Worm (Caenorhabditis elegans) whole organism, L3 larva: ENCODE measurements around the gene art-1.

Source experiments
- R02D3.7 ChIP-seq: fragments of 150-350 bp; optimal IDR thresholded peaks from 2 replicates; lab custom pipeline; 2014; ENCODE audit warnings: missing biosample characterization, missing genetic modification characterization
- aly-2 ChIP-seq: fragments of 150-350 bp; optimal IDR thresholded peaks from 2 replicates; lab custom pipeline; 2014; ENCODE audit warnings: missing biosample characterization, missing genetic modification characterization
- ama-1 ChIP-seq: fragments of 150-350 bp; optimal IDR thresholded peaks from 2 replicates; lab custom pipeline; 2018
- ceh-16 ChIP-seq: sonication (generic microtip); optimal IDR thresholded peaks from 2 replicates; lab custom pipeline; 2017; ENCODE audit warnings: missing biosample characterization, missing genetic modification characterization
- ceh-28 ChIP-seq: fragments of 150-350 bp; optimal IDR thresholded peaks from 2 replicates; lab custom pipeline; 2014; ENCODE audit warnings: missing biosample characterization, missing genetic modification reagents, missing genetic modification characterization
- ceh-82 ChIP-seq: fragments of 150-350 bp; optimal IDR thresholded peaks from 2 replicates; lab custom pipeline; 2014; ENCODE audit warnings: missing biosample characterization, missing genetic modification characterization
- ceh-9 ChIP-seq: sonication (generic microtip); optimal IDR thresholded peaks from 2 replicates; lab custom pipeline; 2018; ENCODE audit warnings: missing biosample characterization, missing genetic modification characterization
- egl-27 ChIP-seq: sonication (generic microtip); optimal IDR thresholded peaks from 4 replicates; lab custom pipeline; 2017; ENCODE audit warnings: missing biosample characterization, missing genetic modification reagents, missing genetic modification characterization
- egl-5 ChIP-seq: fragments of 150-350 bp; optimal IDR thresholded peaks from 2 replicates; lab custom pipeline; 2017; ENCODE audit warnings: missing biosample characterization, missing genetic modification reagents, missing genetic modification characterization, inconsistent platforms
- elt-2 ChIP-seq: sonication (generic microtip); optimal IDR thresholded peaks from 2 replicates; lab custom pipeline; 2016; ENCODE audit warnings: missing genetic modification reagents, mild to moderate bottlenecking, missing genetic modification characterization, missing compliant biosample characterization
- elt-3 ChIP-seq, 3 experiments: fragments of 150-350 bp in 1 of 3; sonication (generic microtip) in 2 of 3; optimal IDR thresholded peaks; 2 replicates in 2 of 3; 4 replicates in 1 of 3; lab custom pipeline; 2014 to 2017; ENCODE audit warnings: missing biosample characterization in 3 of 3, missing genetic modification characterization in 3 of 3
- eor-1 ChIP-seq, 2 experiments: fragments of 150-350 bp; optimal IDR thresholded peaks; 2 replicates each; lab custom pipeline; 2014 to 2018; ENCODE audit warnings: missing biosample characterization in 2 of 2, missing genetic modification characterization in 2 of 2
- fos-1 ChIP-seq: fragments of 150-350 bp; optimal IDR thresholded peaks from 2 replicates; lab custom pipeline; 2014; ENCODE audit warnings: missing biosample characterization, missing genetic modification characterization
- hmg-11 ChIP-seq: sonication (generic microtip); optimal IDR thresholded peaks from 2 replicates; lab custom pipeline; 2016; ENCODE audit warnings: missing genetic modification characterization, missing compliant biosample characterization
- jun-1 ChIP-seq: fragments of 150-350 bp; optimal IDR thresholded peaks from 2 replicates; lab custom pipeline; 2014; ENCODE audit warnings: missing biosample characterization, missing genetic modification reagents, missing genetic modification characterization
- lin-15B ChIP-seq: fragments of 150-350 bp; optimal IDR thresholded peaks from 2 replicates; lab custom pipeline; 2014; ENCODE audit warnings: missing biosample characterization, missing genetic modification characterization
- lsy-12 ChIP-seq: sonication (generic microtip); optimal IDR thresholded peaks from 2 replicates; lab custom pipeline; 2016; ENCODE audit warnings: mild to moderate bottlenecking, missing genetic modification characterization, missing compliant biosample characterization
- mml-1 ChIP-seq: fragments of 150-350 bp; sonication (generic microtip); optimal IDR thresholded peaks from 3 replicates; lab custom pipeline; 2014; ENCODE audit warnings: missing biosample characterization, missing genetic modification characterization
- nfya-1 ChIP-seq: sonication (generic microtip); optimal IDR thresholded peaks from 2 replicates; lab custom pipeline; 2017; ENCODE audit warnings: missing genetic modification characterization, mild to moderate bottlenecking, missing compliant biosample characterization, antibody characterized with exemption, moderate library complexity; ENCODE audit not compliant: insufficient read depth
- nhr-11 ChIP-seq: fragments of 150-350 bp; optimal IDR thresholded peaks from 2 replicates; lab custom pipeline; 2014; ENCODE audit warnings: missing biosample characterization, missing genetic modification characterization
- nhr-12 ChIP-seq: fragments of 150-350 bp; optimal IDR thresholded peaks from 2 replicates; lab custom pipeline; 2014; ENCODE audit warnings: missing biosample characterization, missing genetic modification characterization
- nhr-23 ChIP-seq: fragments of 150-350 bp; optimal IDR thresholded peaks from 2 replicates; lab custom pipeline; 2014; ENCODE audit warnings: missing biosample characterization, missing genetic modification reagents, missing genetic modification characterization
- nhr-237 ChIP-seq: fragments of 150-350 bp; optimal IDR thresholded peaks from 2 replicates; lab custom pipeline; 2014; ENCODE audit warnings: missing biosample characterization, missing genetic modification characterization
- nhr-25 ChIP-seq: sonication (generic microtip); optimal IDR thresholded peaks from 2 replicates; lab custom pipeline; 2017; ENCODE audit warnings: missing biosample characterization, missing genetic modification characterization
- nhr-43 ChIP-seq: sonication (generic microtip); optimal IDR thresholded peaks from 2 replicates; lab custom pipeline; 2016; ENCODE audit warnings: mild to moderate bottlenecking, missing genetic modification characterization, missing compliant biosample characterization; ENCODE audit not compliant: poor library complexity, severe bottlenecking
- nhr-67 ChIP-seq: fragments of 150-350 bp; optimal IDR thresholded peaks from 2 replicates; lab custom pipeline; 2014; ENCODE audit warnings: missing biosample characterization, missing genetic modification characterization
- nhr-76 ChIP-seq: fragments of 150-350 bp; sonication (generic microtip); optimal IDR thresholded peaks from 5 replicates; lab custom pipeline; 2014; ENCODE audit warnings: missing biosample characterization, missing genetic modification characterization
- nhr-77 ChIP-seq: fragments of 150-350 bp; optimal IDR thresholded peaks from 2 replicates; lab custom pipeline; 2014; ENCODE audit warnings: missing biosample characterization, missing genetic modification characterization
- pha-4 ChIP-seq: fragments of 150-350 bp; optimal IDR thresholded peaks from 2 replicates; lab custom pipeline; 2014; ENCODE audit warnings: missing biosample characterization, missing genetic modification reagents, missing genetic modification characterization
- pqm-1 ChIP-seq: fragments of 150-350 bp; optimal IDR thresholded peaks from 2 replicates; lab custom pipeline; 2017; ENCODE audit warnings: missing biosample characterization, missing genetic modification characterization, inconsistent platforms
- sea-2 ChIP-seq: fragments of 150-350 bp; sonication (generic microtip); optimal IDR thresholded peaks from 4 replicates; lab custom pipeline; 2014; ENCODE audit warnings: missing biosample characterization, missing genetic modification reagents, missing genetic modification characterization
- skn-1 ChIP-seq: fragments of 150-350 bp; optimal IDR thresholded peaks from 2 replicates; lab custom pipeline; 2014; ENCODE audit warnings: missing biosample characterization, missing genetic modification characterization
- snpc-4 ChIP-seq: fragments of 150-350 bp; optimal IDR thresholded peaks from 2 replicates; lab custom pipeline; 2014; ENCODE audit warnings: missing biosample characterization, missing genetic modification characterization
- tbx-2 ChIP-seq: sonication (generic microtip); optimal IDR thresholded peaks from 2 replicates; lab custom pipeline; 2016; ENCODE audit warnings: mild to moderate bottlenecking, missing genetic modification characterization, missing compliant biosample characterization
- unc-39 ChIP-seq: sonication (generic microtip); optimal IDR thresholded peaks from 4 replicates; lab custom pipeline; 2017; ENCODE audit warnings: missing biosample characterization, missing genetic modification characterization
- unc-62 ChIP-seq: fragments of 150-350 bp; sonication (generic microtip); optimal IDR thresholded peaks from 4 replicates; lab custom pipeline; 2014; ENCODE audit warnings: missing biosample characterization, missing genetic modification reagents, missing genetic modification characterization
- zag-1 ChIP-seq: fragments of 150-350 bp; optimal IDR thresholded peaks from 2 replicates; lab custom pipeline; 2014; ENCODE audit warnings: missing biosample characterization, missing genetic modification characterization
- ztf-11 ChIP-seq: fragments of 150-350 bp; optimal IDR thresholded peaks from 2 replicates; lab custom pipeline; 2014; ENCODE audit warnings: missing biosample characterization, missing genetic modification characterization
- ztf-4 ChIP-seq: fragments of 150-350 bp; optimal IDR thresholded peaks from 2 replicates; lab custom pipeline; 2014; ENCODE audit warnings: missing biosample characterization, missing genetic modification characterization

The art-1 gene

DNA sequence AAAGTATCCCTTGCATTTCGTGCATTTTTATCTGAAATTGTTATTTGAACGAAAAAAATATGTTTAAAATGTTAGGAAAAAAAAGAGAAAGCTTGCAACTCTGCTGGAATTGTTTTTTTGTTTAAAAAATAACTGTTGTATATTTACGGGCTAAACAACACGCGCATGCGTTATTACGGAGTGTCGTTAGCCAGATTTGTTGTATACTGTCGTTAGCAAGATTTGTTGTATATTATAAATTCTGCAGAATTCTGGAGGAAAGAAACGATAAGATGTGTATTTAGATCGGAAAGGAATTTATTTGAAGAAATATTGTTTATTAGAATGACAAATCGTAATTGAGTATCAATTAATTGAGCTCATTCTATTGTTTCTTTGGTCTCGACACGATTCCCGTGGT lies 4.4 kb downstream of the art-1 start, which contains the start of gene eif-2Bgamma:
eif-2Bgamma (minus strand) TSS at position 31 of the 400 bp plus-strand sequence.
- TF ChIP-seq lsy-12 (tag; lab: Kevin White, UChicago) (no peak), ceh-9 (tag; lab: Kevin White, UChicago) (no peak), snpc-4 (tag; lab: Kevin White, UChicago) (peak; percentile 86), nfya-1 (peak; percentile 37), nhr-23 (peak; percentile 49), R02D3.7 (tag; lab: Kevin White, UChicago) (peak; percentile 76), lin-15B (tag; lab: Kevin White, UChicago) (peak; percentile 35), unc-39 (tag; lab: Kevin White, UChicago) (no peak), hmg-11 (tag; lab: Kevin White, UChicago) (peak; percentile 28), ceh-28 (tag; lab: Kevin White, UChicago) (no peak)

DNA sequence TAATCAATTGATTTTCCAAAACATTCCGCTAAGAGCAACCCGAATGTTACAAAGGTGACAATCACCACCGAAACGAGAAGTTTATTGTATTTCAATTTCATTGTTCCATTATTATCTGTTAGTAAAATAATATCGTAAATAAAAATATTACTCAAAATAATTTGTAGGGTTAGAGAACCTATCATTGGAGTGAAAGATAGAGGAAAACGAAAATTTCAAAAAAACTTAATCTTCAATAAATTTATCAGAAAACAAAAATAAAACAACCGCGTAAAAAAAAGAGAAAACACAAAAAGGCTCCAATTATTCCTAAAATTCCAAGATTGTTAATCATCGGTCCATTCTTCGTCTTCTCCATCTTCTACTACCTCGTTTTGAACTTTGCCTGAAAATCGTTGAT lies 6.5 kb downstream of the art-1 start, which contains the start of gene tra-2:
tra-2 (minus strand) TSS at position 101 of the 400 bp plus-strand sequence.
- TF ChIP-seq eor-1 (tag; optimal IDR thresholded peaks at IDR 0.05; lab: Kevin White, UChicago) (no peak), unc-39 (tag; lab: Kevin White, UChicago) (no peak), zag-1 (tag; lab: Kevin White, UChicago) (no peak), nhr-11 (tag; lab: Kevin White, UChicago) (no peak), egl-5 (no peak), nhr-12 (no peak), elt-3 (tag; optimal IDR thresholded peaks at IDR 0.05; lab: Kevin White, UChicago) (no peak)

DNA sequence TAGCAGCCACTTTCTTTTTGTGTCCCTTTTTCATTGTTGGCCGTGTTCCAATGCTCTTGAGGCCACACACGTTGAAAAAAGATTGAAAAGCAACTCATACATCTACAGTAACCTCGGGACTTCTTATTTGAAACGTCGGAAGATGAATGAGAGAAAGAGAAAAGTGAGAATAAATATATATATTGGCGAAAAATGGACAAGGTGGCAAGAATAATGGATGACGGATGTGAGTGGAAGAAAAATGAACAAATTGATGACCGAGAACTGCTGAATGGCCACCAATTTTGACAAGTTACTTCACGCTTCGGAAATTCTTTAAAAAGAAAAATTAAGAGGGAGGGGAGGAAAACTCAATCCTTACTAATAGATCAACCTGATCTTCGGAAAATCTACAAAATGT lies 13.9 kb downstream of the art-1 start:
- TF ChIP-seq egl-5, result no peak
- TF ChIP-seq snpc-4 (tag; lab: Kevin White, UChicago), result no peak
- TF ChIP-seq ceh-82 (tag; lab: Kevin White, UChicago), result no peak
- no peak for TF ChIP-seq mml-1 (tag; lab: Kevin White, UChicago)
- TF ChIP-seq unc-62 (GFP tag; lab: Kevin White, UChicago), result no peak
- TF ChIP-seq skn-1 (tag; lab: Kevin White, UChicago), result no peak
- TF ChIP-seq ceh-28 (tag; lab: Kevin White, UChicago), result no peak
- no peak for TF ChIP-seq nhr-67
- TF ChIP-seq nfya-1, result no peak
- TF ChIP-seq tbx-2 (tag; lab: Kevin White, UChicago), result no peak
- no peak for TF ChIP-seq pqm-1 (tag; lab: Kevin White, UChicago)
- TF ChIP-seq zag-1 (tag; lab: Kevin White, UChicago), result no peak
- no peak for TF ChIP-seq ceh-16 (tag; lab: Kevin White, UChicago)
- TF ChIP-seq pha-4 (tag; lab: Kevin White, UChicago), result no peak
- no peak for TF ChIP-seq nhr-11 (tag; lab: Kevin White, UChicago)
- no peak for TF ChIP-seq nhr-76 (tag; lab: Kevin White, UChicago)
- TF ChIP-seq egl-27, result no peak
- no peak for TF ChIP-seq nhr-25
- TF ChIP-seq lin-15B (tag; lab: Kevin White, UChicago), result no peak

DNA sequence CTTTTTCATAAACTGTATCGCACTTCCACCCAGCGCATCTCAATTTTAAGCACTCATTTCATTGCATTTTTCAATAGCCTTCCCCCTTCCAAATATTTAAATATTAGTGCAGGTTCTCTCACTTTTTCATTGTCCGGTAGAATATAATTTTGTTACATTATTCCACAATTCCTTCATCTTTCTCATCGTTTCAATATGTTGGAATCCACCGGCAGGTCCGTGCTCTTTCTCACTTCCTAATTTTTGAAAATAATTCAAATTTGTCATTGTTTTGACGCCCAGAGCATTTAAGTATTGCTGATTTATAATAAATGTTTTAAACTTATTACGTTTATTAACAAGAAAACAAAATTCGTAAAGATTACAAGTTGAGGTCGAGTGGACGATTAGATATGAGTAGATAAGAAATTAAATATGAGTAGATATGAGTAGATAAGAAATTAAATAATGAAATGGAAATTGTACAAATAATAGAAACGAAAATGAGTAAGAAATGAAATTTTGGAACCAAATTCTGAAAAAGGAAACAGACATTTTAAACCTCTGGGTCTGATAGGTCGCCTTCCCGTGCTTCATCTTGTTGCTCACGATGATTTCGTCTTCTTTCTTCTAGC lies 16.8 kb downstream of the art-1 start:
- TF ChIP-seq nhr-76 (tag; lab: Kevin White, UChicago) (no peak), elt-2 (tag; lab: Kevin White, UChicago) (peak; percentile 42)

DNA sequence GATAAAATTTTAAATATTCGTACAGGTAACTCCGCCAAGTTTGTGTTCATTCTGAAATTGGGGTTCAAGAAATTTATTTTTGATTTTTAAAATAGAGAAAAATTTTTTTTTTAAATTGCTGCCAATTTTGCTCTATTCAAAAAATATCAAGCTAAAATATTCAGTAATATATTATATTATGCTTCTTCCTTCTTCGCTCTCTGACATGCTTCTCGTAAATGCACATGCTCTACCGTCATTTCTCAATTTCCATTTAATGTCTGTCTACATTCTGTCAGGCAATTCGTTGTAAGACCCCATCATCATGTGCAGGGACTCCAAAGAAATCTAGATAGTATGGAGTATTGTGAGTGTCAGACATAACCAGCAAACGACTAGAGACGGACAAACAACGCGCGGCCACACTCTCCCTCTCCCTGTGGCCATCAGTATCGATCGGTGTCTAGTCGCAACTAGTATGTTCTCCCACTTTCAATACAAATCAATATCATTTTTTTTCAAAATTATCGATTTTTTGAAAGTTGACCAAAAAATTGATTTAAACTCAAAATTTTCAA lies 20.7 kb downstream of the art-1 start, which contains the start of the genes malt-1 and ceh-38:
malt-1 (minus strand) TSS at position 51 of the 557 bp plus-strand sequence.
ceh-38 (plus strand) TSS at position 277 of the 557 bp plus-strand sequence.
- TF ChIP-seq lsy-12 (tag; lab: Kevin White, UChicago) (peak; percentile 86), elt-3 (tag; optimal IDR thresholded peaks at IDR 0.05; lab: Kevin White, UChicago) (no peak), hmg-11 (tag; lab: Kevin White, UChicago) (peak; percentile 100), ztf-11 (tag; lab: Kevin White, UChicago) (no peak), ama-1 (lab: Kevin White, UChicago) (no peak), egl-27 (peak; percentile 75), unc-62 (GFP tag; lab: Kevin White, UChicago) (peak; percentile 72), nhr-76 (tag; lab: Kevin White, UChicago) (no peak), nhr-237 (tag; lab: Kevin White, UChicago) (no peak), skn-1 (tag; lab: Kevin White, UChicago) (peak; percentile 96), nfya-1 (peak; percentile 98), mml-1 (tag; lab: Kevin White, UChicago) (no peak), tbx-2 (tag; lab: Kevin White, UChicago) (peak; percentile 86), nhr-23 (peak; percentile 93), aly-2 (tag; lab: Kevin White, UChicago) (peak; percentile 42), jun-1 (tag; lab: Kevin White, UChicago) (peak; percentile 91), egl-5 (peak; percentile 99), zag-1 (tag; lab: Kevin White, UChicago) (no peak), ceh-9 (tag; lab: Kevin White, UChicago) (no peak), ztf-4 (tag; lab: Kevin White, UChicago) (peak; percentile 60), pha-4 (tag; lab: Kevin White, UChicago) (peak; percentile 98), elt-2 (tag; lab: Kevin White, UChicago) (peak; percentile 82), sea-2 (GFP tag; lab: Kevin White, UChicago) (peak; percentile 73), nhr-43 (tag; lab: Kevin White, UChicago) (peak; percentile 85), unc-39 (tag; lab: Kevin White, UChicago) (no peak), pqm-1 (tag; lab: Kevin White, UChicago) (peak; percentile 90), nhr-77 (tag; lab: Kevin White, UChicago) (no peak), nhr-11 (tag; lab: Kevin White, UChicago) (peak; percentile 90), ceh-82 (tag; lab: Kevin White, UChicago) (peak; percentile 84), ceh-16 (tag; lab: Kevin White, UChicago) (no peak), nhr-12 (no peak), fos-1 (tag; lab: Kevin White, UChicago) (no peak)
